Worm (Caenorhabditis elegans): ENCODE data around the gene oac-3.

DNA sequence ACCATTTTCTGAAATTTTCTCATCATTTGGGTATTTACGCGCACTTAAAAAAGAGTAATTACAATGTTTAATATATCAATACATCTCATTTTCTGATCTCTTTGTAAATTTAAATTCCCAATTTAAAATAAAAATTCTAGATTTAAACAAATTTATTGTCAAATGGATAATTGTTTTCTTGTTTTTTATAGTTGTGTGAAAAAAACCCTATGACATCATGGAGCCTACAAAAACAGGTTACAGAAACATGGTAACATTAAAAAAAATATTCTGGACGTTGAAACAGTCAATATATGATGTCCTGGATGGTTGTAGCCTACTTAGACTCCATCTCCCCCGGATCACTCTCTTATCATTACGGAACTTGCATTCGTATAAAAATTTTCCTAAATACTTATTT is 9.8 kb upstream of the oac-3 start, which contains the start of gene spp-12:
- TF ChIP-seq lim-6 (tag; optimal IDR thresholded peaks at IDR 0.05) (no peak), fkh-10 (GFP tag; optimal IDR thresholded peaks at IDR 0.05) (no peak), syd-9 (tag; optimal IDR thresholded peaks at IDR 0.05) (no peak)
